Worm (Caenorhabditis elegans) whole organism, L4 larva: ENCODE measurements around the gene ZK757.1.

Experiments
- F10B5.3 ChIP-seq: sonication (generic microtip); optimal IDR thresholded peaks from 2 replicates; lab custom pipeline; 2016; ENCODE audit warnings: mild to moderate bottlenecking, missing genetic modification characterization, missing compliant biosample characterization
- F44E2.7 ChIP-seq: fragments of 200-800 bp; sonication (Bioruptor generic); IDR thresholded peaks from 2 replicates; pipeline ENCODE4 v2.1.2; 2022; ENCODE audit warnings: missing genetic modification characterization, missing compliant biosample characterization
- F49E8.2 ChIP-seq: sonication (generic microtip); optimal IDR thresholded peaks from 2 replicates; lab custom pipeline; 2016; ENCODE audit warnings: missing compliant biosample characterization, mild to moderate bottlenecking, missing genetic modification characterization, borderline replicate concordance
- R02D3.7 ChIP-seq: fragments of 150-350 bp; sonication (generic microtip); optimal IDR thresholded peaks from 3 replicates; lab custom pipeline; 2014; ENCODE audit warnings: missing biosample characterization, missing genetic modification characterization
- T26A8.4 ChIP-seq: fragments of 200-800 bp; sonication (Bioruptor generic); IDR thresholded peaks from 2 replicates; pipeline ENCODE4 v1.3.6; 2022; ENCODE audit warnings: missing genetic modification characterization, missing compliant biosample characterization
- Y105C5A.15 ChIP-seq: fragments of 200-800 bp; sonication (Bioruptor generic); IDR thresholded peaks from 2 replicates; pipeline ENCODE4 v1.3.6; 2022; ENCODE audit warnings: missing genetic modification characterization, missing compliant biosample characterization
- Y48G9A.11 ChIP-seq: fragments of 200-800 bp; sonication (Bioruptor generic); IDR thresholded peaks from 2 replicates; pipeline ENCODE4 v1.3.6; 2022; ENCODE audit warnings: missing genetic modification reagents, missing genetic modification characterization, missing compliant biosample characterization
- Y5F2A.4 ChIP-seq: fragments of 200-800 bp; sonication (Bioruptor generic); optimal IDR thresholded peaks from 2 replicates; lab custom pipeline; 2018; ENCODE audit warnings: mild to moderate bottlenecking, missing genetic modification characterization, missing compliant biosample characterization
- ZK337.2 ChIP-seq: fragments of 200-800 bp; sonication (Bioruptor generic); IDR thresholded peaks from 2 replicates; pipeline ENCODE4 v1.3.6; 2022; ENCODE audit warnings: missing genetic modification reagents, missing genetic modification characterization, missing compliant biosample characterization
- aha-1 ChIP-seq: fragments of 150-350 bp; peaks from one replicate; lab custom pipeline; 2014; ENCODE audit warnings: missing biosample characterization, missing genetic modification characterization
- arid-1 ChIP-seq: fragments of 200-800 bp; sonication (Bioruptor generic); conservative IDR thresholded peaks from 2 replicates; pipeline ENCODE4 v1.3.6; 2022; ENCODE audit warnings: missing genetic modification reagents, missing genetic modification characterization, missing compliant biosample characterization
- attf-4 ChIP-seq: sonication (generic microtip); optimal IDR thresholded peaks from 3 replicates; lab custom pipeline; 2017; ENCODE audit warnings: missing biosample characterization, missing genetic modification characterization
- ceh-62 ChIP-seq: sonication (generic microtip); optimal IDR thresholded peaks from 2 replicates; lab custom pipeline; 2017; ENCODE audit warnings: missing biosample characterization, missing genetic modification characterization
- cey-2 ChIP-seq: sonication (generic microtip); optimal IDR thresholded peaks from 3 replicates; lab custom pipeline; 2017; ENCODE audit warnings: missing genetic modification characterization, mild to moderate bottlenecking, missing compliant biosample characterization, antibody characterized with exemption, borderline replicate concordance; ENCODE audit not compliant: insufficient read depth
- ctbp-1 ChIP-seq: fragments of 200-800 bp; sonication (Bioruptor generic); IDR thresholded peaks from 2 replicates; pipeline ENCODE4 v1.3.6; 2022; ENCODE audit warnings: missing genetic modification reagents, missing genetic modification characterization, missing compliant biosample characterization
- daf-12 ChIP-seq: fragments of 150-350 bp; optimal IDR thresholded peaks from 2 replicates; lab custom pipeline; 2014; ENCODE audit warnings: missing biosample characterization, missing genetic modification reagents, missing genetic modification characterization
- daf-16 ChIP-seq, 3 experiments: sonication (generic microtip); optimal IDR thresholded peaks; 2 replicates each; lab custom pipeline; 2016 to 2017; ENCODE audit warnings: missing genetic modification characterization in 3 of 3, missing genetic modification reagents in 3 of 3, mild to moderate bottlenecking in 2 of 3, missing compliant biosample characterization in 2 of 3, missing biosample characterization in 1 of 3, moderate library complexity in 1 of 3
- daf-19 ChIP-seq: fragments of 200-800 bp; sonication (Bioruptor generic); conservative IDR thresholded peaks from 2 replicates; pipeline ENCODE4 v1.3.6; 2022; ENCODE audit warnings: missing genetic modification characterization, missing compliant biosample characterization
- dpl-1 ChIP-seq: fragments of 150-350 bp; optimal IDR thresholded peaks from 2 replicates; lab custom pipeline; 2014; ENCODE audit warnings: missing biosample characterization, missing genetic modification reagents, missing genetic modification characterization
- dve-1 ChIP-seq: sonication (generic microtip); optimal IDR thresholded peaks from 2 replicates; lab custom pipeline; 2017; ENCODE audit warnings: antibody characterized with exemption, mild to moderate bottlenecking, missing genetic modification characterization, missing compliant biosample characterization; ENCODE audit not compliant: insufficient read depth
- egl-43 ChIP-seq: fragments of 200-800 bp; sonication (Bioruptor generic); IDR thresholded peaks from 2 replicates; pipeline ENCODE4 v1.3.6; 2022; ENCODE audit warnings: missing genetic modification reagents, missing genetic modification characterization, missing compliant biosample characterization
- hlh-11 ChIP-seq: fragments of 200-800 bp; sonication (Bioruptor generic); optimal IDR thresholded peaks from 2 replicates; lab custom pipeline; 2018; ENCODE audit warnings: mild to moderate bottlenecking, missing genetic modification characterization, missing compliant biosample characterization
- lim-7 ChIP-seq: fragments of 200-800 bp; sonication (Bioruptor generic); IDR thresholded peaks from 2 replicates; pipeline ENCODE4 v1.3.6; 2022; ENCODE audit warnings: missing genetic modification characterization, missing compliant biosample characterization
- lin-1 ChIP-seq: fragments of 200-800 bp; sonication (Bioruptor generic); IDR thresholded peaks from 2 replicates; pipeline ENCODE4 v1.3.6; 2022; ENCODE audit warnings: missing genetic modification reagents, missing genetic modification characterization, missing compliant biosample characterization
- lin-15B ChIP-seq: fragments of 150-350 bp; sonication (generic microtip); optimal IDR thresholded peaks from 3 replicates; lab custom pipeline; 2014; ENCODE audit warnings: missing biosample characterization, missing genetic modification characterization
- lsy-2 ChIP-seq, 2 experiments: fragments of 150-350 bp in 1 of 2; sonication (generic microtip) in 1 of 2; optimal IDR thresholded peaks; 2 replicates each; lab custom pipeline; 2014 to 2017; ENCODE audit warnings: missing biosample characterization in 2 of 2, missing genetic modification characterization in 2 of 2
- madf-5 ChIP-seq, 2 experiments: fragments of 200-800 bp; sonication (Bioruptor generic); IDR thresholded peaks; 2 replicates each; pipeline ENCODE4 v1.3.6; 2022; ENCODE audit warnings: missing compliant biosample characterization in 2 of 2, missing genetic modification characterization in 2 of 2
- mdl-1 ChIP-seq, 2 experiments: fragments of 150-350 bp in 1 of 2; sonication (generic microtip) in 1 of 2; optimal IDR thresholded peaks; 2 replicates each; lab custom pipeline; 2014 to 2017; ENCODE audit warnings: missing biosample characterization in 2 of 2, missing genetic modification characterization in 2 of 2
- mes-2 ChIP-seq: sonication (generic microtip); optimal IDR thresholded peaks from 2 replicates; lab custom pipeline; 2016; ENCODE audit warnings: missing genotype, mild to moderate bottlenecking, missing genetic modification characterization, missing compliant biosample characterization; ENCODE audit not compliant: poor library complexity, severe bottlenecking
- nhr-11 ChIP-seq: fragments of 150-350 bp; optimal IDR thresholded peaks from 2 replicates; lab custom pipeline; 2014; ENCODE audit warnings: missing biosample characterization, missing genetic modification characterization
- nhr-111 ChIP-seq: fragments of 200-800 bp; sonication (Bioruptor generic); optimal IDR thresholded peaks from 2 replicates; lab custom pipeline; 2018; ENCODE audit warnings: mild to moderate bottlenecking, missing genetic modification characterization, missing compliant biosample characterization
- nhr-25 ChIP-seq: sonication (generic microtip); optimal IDR thresholded peaks from 2 replicates; lab custom pipeline; 2017; ENCODE audit warnings: missing genetic modification characterization, mild to moderate bottlenecking, missing compliant biosample characterization, antibody characterized with exemption, moderate library complexity, borderline replicate concordance; ENCODE audit not compliant: insufficient read depth
- nhr-28 ChIP-seq: fragments of 150-350 bp; optimal IDR thresholded peaks from 2 replicates; lab custom pipeline; 2014; ENCODE audit warnings: missing biosample characterization, missing genetic modification characterization
- nhr-42 ChIP-seq: fragments of 200-800 bp; sonication (Bioruptor generic); IDR thresholded peaks from 2 replicates; pipeline ENCODE4 v1.3.6; 2022; ENCODE audit warnings: missing genetic modification characterization, missing compliant biosample characterization
- nhr-76 ChIP-seq: fragments of 150-350 bp; optimal IDR thresholded peaks from 2 replicates; lab custom pipeline; 2014; ENCODE audit warnings: missing biosample characterization, missing genetic modification characterization
- nhr-77 ChIP-seq: fragments of 150-350 bp; optimal IDR thresholded peaks from 2 replicates; lab custom pipeline; 2014; ENCODE audit warnings: missing biosample characterization, missing genetic modification characterization
- php-3 ChIP-seq: fragments of 200-800 bp; sonication (Bioruptor generic); IDR thresholded peaks from 2 replicates; pipeline ENCODE4 v1.3.6; 2022; ENCODE audit warnings: missing genetic modification reagents, missing genetic modification characterization, missing compliant biosample characterization
- sdz-12 ChIP-seq: fragments of 200-800 bp; sonication (Bioruptor generic); optimal IDR thresholded peaks from 2 replicates; lab custom pipeline; 2018; ENCODE audit warnings: mild to moderate bottlenecking, missing genetic modification characterization, missing compliant biosample characterization
- skn-1 ChIP-seq: fragments of 150-350 bp; optimal IDR thresholded peaks from 2 replicates; lab custom pipeline; 2014; ENCODE audit warnings: missing biosample characterization, missing genetic modification characterization
- snpc-4 ChIP-seq: fragments of 150-350 bp; optimal IDR thresholded peaks from 2 replicates; lab custom pipeline; 2014; ENCODE audit warnings: missing biosample characterization, missing genetic modification characterization
- spr-1 ChIP-seq: sonication (generic microtip); optimal IDR thresholded peaks from 2 replicates; lab custom pipeline; 2016; ENCODE audit warnings: mild to moderate bottlenecking, missing genetic modification characterization, missing compliant biosample characterization
- tag-97 ChIP-seq: fragments of 200-800 bp; sonication (Bioruptor generic); IDR thresholded peaks from 2 replicates; pipeline ENCODE4 v1.3.6; 2022; ENCODE audit warnings: missing genetic modification characterization, missing compliant biosample characterization
- unc-130 ChIP-seq: sonication (generic microtip); optimal IDR thresholded peaks from 2 replicates; lab custom pipeline; 2016; ENCODE audit warnings: missing genetic modification reagents, missing genetic modification characterization, missing compliant biosample characterization
- vab-7 ChIP-seq: fragments of 200-800 bp; sonication (Bioruptor generic); IDR thresholded peaks from 2 replicates; pipeline ENCODE4 v1.3.6; 2022; ENCODE audit warnings: missing genetic modification reagents, missing genetic modification characterization, missing compliant biosample characterization
- zfp-2 ChIP-seq: sonication (generic microtip); optimal IDR thresholded peaks from 2 replicates; lab custom pipeline; 2016; ENCODE audit warnings: mild to moderate bottlenecking, missing genetic modification characterization, missing compliant biosample characterization
- zfp-3 ChIP-seq: fragments of 200-800 bp; sonication (Bioruptor generic); conservative IDR thresholded peaks from 2 replicates; pipeline ENCODE4 v1.3.6; 2022; ENCODE audit warnings: missing genetic modification reagents, missing genetic modification characterization, missing compliant biosample characterization
- zip-11 ChIP-seq: fragments of 200-800 bp; sonication (Bioruptor generic); IDR thresholded peaks from 2 replicates; pipeline ENCODE4 v1.3.6; 2022; ENCODE audit warnings: missing genetic modification characterization, missing compliant biosample characterization

The ZK757.1 gene

ce11 chrIII:9825073-9825828, 45.7 kb downstream of the ZK757.1 start, which contains the start of gene ZK632.9 (continued):
- TF ChIP-seq nhr-111 (no peak), Y5F2A.4 (GFP tag; lab: Kevin White, UChicago) (no peak), nhr-11 (tag; lab: Kevin White, UChicago) (no peak), attf-4 (no peak), F49E8.2 (tag; lab: Kevin White, UChicago) (no peak), R02D3.7 (tag; lab: Kevin White, UChicago) (no peak), sdz-12 (GFP tag; lab: Kevin White, UChicago) (no peak), arid-1 (GFP tag; lab: Robert Waterston, UW) (no peak), hlh-11 (tag; lab: Kevin White, UChicago) (peak; percentile 41), snpc-4 (tag; lab: Kevin White, UChicago) (no peak), madf-5 (GFP tag; IDR thresholded peaks at IDR 0.05; lab: Robert Waterston, UW) (no peak), lin-15B (tag; lab: Kevin White, UChicago) (no peak), lin-1 (no peak), vab-7 (GFP tag; lab: Robert Waterston, UW) (no peak), nhr-76 (tag; lab: Kevin White, UChicago) (no peak), php-3 (GFP tag; lab: Robert Waterston, UW) (no peak), daf-12 (tag; lab: Kevin White, UChicago) (no peak), Y105C5A.15 (GFP tag; lab: Robert Waterston, UW) (0 out of 2 replicates have a peak, but pooled peaks have one; percentile 25), mes-2 (peak; percentile 33), lsy-2 (tag; optimal IDR thresholded peaks at IDR 0.05; lab: Kevin White, UChicago) (no peak), dve-1 (peak; percentile 54), Y48G9A.11 (GFP tag; lab: Robert Waterston, UW) (no peak), T26A8.4 (GFP tag; lab: Robert Waterston, UW) (peak; percentile 41; the same call in 1 of the 2 replicates), daf-19 (GFP tag; lab: Robert Waterston, UW) (no peak), egl-43 (GFP tag; lab: Robert Waterston, UW) (peak; percentile 54), cey-2 (tag; lab: Kevin White, UChicago) (no peak), nhr-42 (GFP tag; lab: Robert Waterston, UW) (no peak), unc-130 (GFP tag; lab: Kevin White, UChicago) (no peak), zfp-2 (tag; lab: Kevin White, UChicago) (no peak), zfp-3 (GFP tag; lab: Robert Waterston, UW) (no peak), aha-1 (tag; lab: Kevin White, UChicago) (no peak), lim-7 (GFP tag; lab: Robert Waterston, UW) (no peak), spr-1 (tag; lab: Kevin White, UChicago) (no peak), nhr-77 (tag; lab: Kevin White, UChicago) (no peak), daf-16 (GFP tag; optimal IDR thresholded peaks at IDR 0.05; lab: Kevin White, UChicago) (no peak), daf-16 (tag; optimal IDR thresholded peaks at IDR 0.05; lab: Kevin White, UChicago) (peak; percentile 94), ceh-62 (tag; lab: Kevin White, UChicago) (no peak), nhr-28 (tag; lab: Kevin White, UChicago) (peak; percentile 63), F10B5.3 (tag; lab: Kevin White, UChicago) (no peak), F44E2.7 (no peak), ctbp-1 (GFP tag; lab: Robert Waterston, UW) (no peak), zip-11 (GFP tag; lab: Robert Waterston, UW) (no peak), tag-97 (GFP tag; lab: Robert Waterston, UW) (no peak), dpl-1 (GFP tag; lab: Kevin White, UChicago) (peak; percentile 10), mdl-1 (tag; optimal IDR thresholded peaks at IDR 0.05; lab: Kevin White, UChicago) (no peak), skn-1 (no peak), ZK337.2 (GFP tag; lab: Robert Waterston, UW) (no peak), nhr-25 (tag; lab: Kevin White, UChicago) (no peak)
